Worm (Caenorhabditis elegans): ENCODE measurements around the gene Y39F10C.1.

Gene Y39F10C.1

ce11 chrII:696776-697532 lies 21.6 kb downstream of the Y39F10C.1 start:
- TF ChIP-seq tbx-37 (GFP tag; conservative IDR thresholded peaks at IDR 0.05), result peak; percentile 57
- peak; percentile 76; the same call in 1 of the 2 replicates for TF ChIP-seq scrt-1 (GFP tag; IDR thresholded peaks at IDR 0.05)
- peak; percentile 64; the same call in 1 of the 2 replicates for TF ChIP-seq flt-1 (GFP tag; IDR thresholded peaks at IDR 0.05)

ce11 chrII:698453-698852 lies 23.1 kb downstream of the Y39F10C.1 start:
- TF ChIP-seq tbx-11 (GFP tag; IDR thresholded peaks at IDR 0.05), result peak; percentile 56; the same call in 1 of the 2 replicates
- peak; percentile 46; the same call in 1 of the 2 replicates for TF ChIP-seq sea-1 (GFP tag; conservative IDR thresholded peaks at IDR 0.05)
- TF ChIP-seq scrt-1 (GFP tag; IDR thresholded peaks at IDR 0.05), result peak; percentile 53; the same call in 1 of the 2 replicates

- TF ChIP-seq aly-1 (tag; optimal IDR thresholded peaks at IDR 0.05) (no peak), ets-7 (tag; optimal IDR thresholded peaks at IDR 0.05) (no peak), hmbx-1 (tag; optimal IDR thresholded peaks at IDR 0.05) (no peak), tra-4 (tag; optimal IDR thresholded peaks at IDR 0.05) (no peak), hnd-1 (tag; optimal IDR thresholded peaks at IDR 0.05) (no peak), F13C5.2 (tag; optimal IDR thresholded peaks at IDR 0.05) (no peak)
These were observed 25.6 kb downstream of the Y39F10C.1 start, which contains the start of gene T02H6.11 for ce11 chrII:701025-701370. TSS of gene T02H6.11 (minus strand) at chrII:701125.

- no peak for TF ChIP-seq hnd-1 (tag; optimal IDR thresholded peaks at IDR 0.05)
- TF ChIP-seq hmbx-1 (tag; optimal IDR thresholded peaks at IDR 0.05), result no peak
- TF ChIP-seq sea-1 (GFP tag; conservative IDR thresholded peaks at IDR 0.05), result no peak
- no peak for TF ChIP-seq ets-7 (tag; optimal IDR thresholded peaks at IDR 0.05)
- TF ChIP-seq hmg-4 (GFP tag; optimal IDR thresholded peaks at IDR 0.05), result no peak
- TF ChIP-seq scrt-1 (GFP tag; IDR thresholded peaks at IDR 0.05), result no peak
- no peak for TF ChIP-seq F13C5.2 (tag; optimal IDR thresholded peaks at IDR 0.05)
- TF ChIP-seq tbx-37 (GFP tag; conservative IDR thresholded peaks at IDR 0.05), result no peak
- no peak for TF ChIP-seq ama-1 (optimal IDR thresholded peaks at IDR 0.05)
- no peak for TF ChIP-seq B0310.2 (tag; optimal IDR thresholded peaks at IDR 0.05)
These were observed 26.2 kb downstream of the Y39F10C.1 start, which contains the start of gene thoc-1 for ce11 chrII:701371-702139. TSS of gene thoc-1 (plus strand) at chrII:702107.

ce11 chrII:709081-709480 lies 33.7 kb downstream of the Y39F10C.1 start, which contains the start of gene T02H6.1:
TSS of gene T02H6.1 (plus strand) at chrII:709381.
- TF ChIP-seq ceh-13 (GFP tag; optimal IDR thresholded peaks at IDR 0.05) (no peak), sea-1 (GFP tag; conservative IDR thresholded peaks at IDR 0.05) (no peak), ets-7 (tag; optimal IDR thresholded peaks at IDR 0.05) (no peak), pes-1 (GFP tag; IDR thresholded peaks at IDR 0.05) (no peak), hmg-4 (GFP tag; optimal IDR thresholded peaks at IDR 0.05) (no peak), hmbx-1 (tag; optimal IDR thresholded peaks at IDR 0.05) (no peak), scrt-1 (GFP tag; IDR thresholded peaks at IDR 0.05) (no peak), flt-1 (GFP tag; IDR thresholded peaks at IDR 0.05) (no peak), tbx-11 (GFP tag; IDR thresholded peaks at IDR 0.05) (no peak), F13C5.2 (tag; optimal IDR thresholded peaks at IDR 0.05) (no peak), hnd-1 (tag; optimal IDR thresholded peaks at IDR 0.05) (no peak), tbx-37 (GFP tag; conservative IDR thresholded peaks at IDR 0.05) (no peak), B0310.2 (tag; optimal IDR thresholded peaks at IDR 0.05) (no peak), aly-1 (tag; optimal IDR thresholded peaks at IDR 0.05) (no peak), tra-4 (tag; optimal IDR thresholded peaks at IDR 0.05) (no peak), ceh-36 (tag; optimal IDR thresholded peaks at IDR 0.05) (no peak), ama-1 (optimal IDR thresholded peaks at IDR 0.05) (no peak)

- no peak for TF ChIP-seq hmg-4 (GFP tag; optimal IDR thresholded peaks at IDR 0.05)
These were observed 46.5 kb downstream of the Y39F10C.1 start for ce11 chrII:721931-722330.

- TF ChIP-seq aly-1 (tag; optimal IDR thresholded peaks at IDR 0.05), result no peak
- no peak for TF ChIP-seq flt-1 (GFP tag; IDR thresholded peaks at IDR 0.05)
These were observed 48.1 kb downstream of the Y39F10C.1 start, which contains the start of gene rfip-2 for ce11 chrII:723488-723887. TSS of gene rfip-2 (plus strand) at chrII:723788.

- TF ChIP-seq aly-1 (tag; optimal IDR thresholded peaks at IDR 0.05) (no peak), hmg-4 (GFP tag; optimal IDR thresholded peaks at IDR 0.05) (no peak), B0310.2 (tag; optimal IDR thresholded peaks at IDR 0.05) (no peak), tbx-11 (GFP tag; IDR thresholded peaks at IDR 0.05) (no peak), hmbx-1 (tag; optimal IDR thresholded peaks at IDR 0.05) (no peak), sea-1 (GFP tag; conservative IDR thresholded peaks at IDR 0.05) (no peak), hnd-1 (tag; optimal IDR thresholded peaks at IDR 0.05) (no peak), scrt-1 (GFP tag; IDR thresholded peaks at IDR 0.05) (no peak), F13C5.2 (tag; optimal IDR thresholded peaks at IDR 0.05) (no peak), tra-4 (tag; optimal IDR thresholded peaks at IDR 0.05) (no peak), tbx-37 (GFP tag; conservative IDR thresholded peaks at IDR 0.05) (no peak), ama-1 (optimal IDR thresholded peaks at IDR 0.05) (no peak), flt-1 (GFP tag; IDR thresholded peaks at IDR 0.05) (no peak), ets-7 (tag; optimal IDR thresholded peaks at IDR 0.05) (no peak), ceh-13 (GFP tag; optimal IDR thresholded peaks at IDR 0.05) (no peak), ceh-36 (tag; optimal IDR thresholded peaks at IDR 0.05) (no peak)
These were observed 48.6 kb downstream of the Y39F10C.1 start for ce11 chrII:724004-724403.
